Worm (Caenorhabditis elegans) whole organism, mixed stage, embryonic: Measurements from ENCODE around the gene F40H6.5.

Experiments used
- nhr-237 ChIP-seq: fragments of 150-350 bp; optimal IDR thresholded peaks from 2 replicates; lab custom pipeline; 2014; ENCODE audit warnings: missing biosample characterization, missing genetic modification characterization
- snpc-4 ChIP-seq: fragments of 150-350 bp; optimal IDR thresholded peaks from 2 replicates; lab custom pipeline; 2014; ENCODE audit warnings: missing biosample characterization, missing genetic modification characterization

- no peak for TF ChIP-seq snpc-4 (tag; lab: Kevin White, UChicago)
- TF ChIP-seq nhr-237 (tag; lab: Kevin White, UChicago) = no peak
Measured at ce11 chrIII:6028432-6028831, 27.2 kb downstream of the F40H6.5 start, which contains the start of gene tbx-7.
